Fruit fly (Drosophila melanogaster): ENCODE data around the gene vret.

The vret gene

DNA sequence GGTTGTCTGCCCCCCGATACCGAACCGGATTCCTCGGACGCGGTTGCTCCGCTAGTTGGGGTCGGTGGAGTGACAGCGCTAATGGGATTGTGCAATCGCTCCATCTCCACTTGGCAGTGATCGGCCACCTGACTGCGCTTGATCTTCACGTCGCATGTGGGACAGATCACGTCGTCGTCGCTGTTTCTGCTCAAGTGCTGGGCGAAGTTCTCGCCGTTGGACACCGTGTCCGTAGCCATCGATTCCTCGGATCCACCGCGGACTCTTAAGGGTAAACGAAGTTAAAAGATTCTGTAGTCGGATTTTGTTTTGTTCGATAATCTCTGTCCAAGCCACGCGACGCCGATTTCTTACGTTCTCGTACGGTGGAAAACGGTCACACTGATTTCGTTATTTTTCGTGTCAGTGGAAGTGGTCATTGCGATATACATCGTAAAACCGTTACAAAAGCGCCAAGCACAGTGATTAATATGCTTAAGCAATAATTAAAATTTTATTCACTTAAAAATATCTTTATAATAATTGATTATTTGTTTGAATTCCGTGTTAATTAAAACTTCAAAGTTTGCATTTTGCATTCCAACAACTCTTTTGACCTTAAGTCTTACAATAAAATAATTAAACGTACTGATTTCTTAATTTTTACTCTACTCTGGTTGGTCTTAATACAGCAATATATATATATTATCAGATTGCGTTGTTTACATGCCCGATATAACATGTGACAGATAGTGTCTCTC is 19.2 kb downstream of the vret start, which contains the start of gene RNF220 (continued):
- TF ChIP-seq inv (GFP tag; IDR thresholded peaks at IDR 0.05; ENCODE audit: partially characterized antibody) (peak; percentile 48; the same call in 1 of the 2 replicates), croc (GFP tag; conservative IDR thresholded peaks at IDR 0.05) (no peak), row (GFP tag; IDR thresholded peaks at IDR 0.05) (no peak; the same call in none of the 3 replicates), B-H2 (GFP tag; optimal IDR thresholded peaks at IDR 0.05) (no peak), nerfin-2 (GFP tag; IDR thresholded peaks at IDR 0.05; ENCODE audit: partially characterized antibody) (no peak; the same call in 1 of the 2 replicates), CrebB (tag; optimal IDR thresholded peaks at IDR 0.05) (no peak), tio (GFP tag; optimal IDR thresholded peaks at IDR 0.05) (no peak), Ets65A (GFP tag) (peak; percentile 67), Xbp1 (GFP tag; optimal IDR thresholded peaks at IDR 0.05) (peak; percentile 30), Ets97D (GFP tag; optimal IDR thresholded peaks at IDR 0.05) (peak; percentile 20), bcd (GFP tag; optimal IDR thresholded peaks at IDR 0.05) (peak; percentile 28), ash1 (GFP tag; optimal IDR thresholded peaks at IDR 0.05) (no peak), Doc2 (GFP tag; IDR thresholded peaks at IDR 0.05) (no peak), CG9876 (GFP tag; optimal IDR thresholded peaks at IDR 0.05) (no peak), Sin3A (optimal IDR thresholded peaks at IDR 0.05) (peak; percentile 31), Sox100B (GFP tag; optimal IDR thresholded peaks at IDR 0.05) (peak; percentile 40), Ptx1 (GFP tag; IDR thresholded peaks at IDR 0.05) (peak; percentile 8; the same call in 1 of the 2 replicates), CG2712 (tag; optimal IDR thresholded peaks at IDR 0.05) (peak; percentile 34), exex (tag; optimal IDR thresholded peaks at IDR 0.05) (no peak), gcm (GFP tag; optimal IDR thresholded peaks at IDR 0.05) (no peak), CG12769 (tag; optimal IDR thresholded peaks at IDR 0.05) (no peak), ham (GFP tag; IDR thresholded peaks at IDR 0.05) (no peak), CG12299 (tag; optimal IDR thresholded peaks at IDR 0.05) (no peak), CG8281 (tag; optimal IDR thresholded peaks at IDR 0.05) (no peak), Dref (GFP tag; IDR thresholded peaks at IDR 0.05) (peak; percentile 59), CG42726 (GFP tag; IDR thresholded peaks at IDR 0.05; ENCODE audit: partially characterized antibody) (peak; percentile 68), Doc3 (GFP tag; IDR thresholded peaks at IDR 0.05; ENCODE audit: partially characterized antibody) (no peak; the same call in 2 of the 3 replicates), esg (GFP tag; conservative IDR thresholded peaks at IDR 0.05) (no peak), lmd (GFP tag; IDR thresholded peaks at IDR 0.05) (no peak), CG1603 (tag; optimal IDR thresholded peaks at IDR 0.05) (peak; percentile 41), CG18599 (GFP tag; optimal IDR thresholded peaks at IDR 0.05) (peak; percentile 7), CG33557 (GFP tag; optimal IDR thresholded peaks at IDR 0.05) (no peak), tup (GFP tag; optimal IDR thresholded peaks at IDR 0.05) (no peak), sr (GFP tag; IDR thresholded peaks at IDR 0.05) (no peak), CG8944 (GFP tag; optimal IDR thresholded peaks at IDR 0.05) (no peak), CoRest (tag; optimal IDR thresholded peaks at IDR 0.05) (peak; percentile 55), CG13287 (GFP tag; IDR thresholded peaks at IDR 0.05; ENCODE audit: partially characterized antibody) (peak; percentile 70), Deaf1 (tag; optimal IDR thresholded peaks at IDR 0.05) (no peak), prd (optimal IDR thresholded peaks at IDR 0.05) (no peak), prd (GFP tag; IDR thresholded peaks at IDR 0.05) (peak; percentile 7; the same call in 1 of the 3 replicates), CG6791 (GFP tag; IDR thresholded peaks at IDR 0.05; ENCODE audit: partially characterized antibody) (peak; percentile 81), CG4424 (GFP tag; optimal IDR thresholded peaks at IDR 0.05) (peak; percentile 31), Dll (GFP tag; IDR thresholded peaks at IDR 0.05; ENCODE audit: partially characterized antibody) (peak; percentile 77), MTF-1 (GFP tag; optimal IDR thresholded peaks at IDR 0.05; ENCODE audit: borderline replicate concordance) (no peak), zfh1 (GFP tag; IDR thresholded peaks at IDR 0.05) (0 out of 3 replicates have a peak, but pooled peaks have one; percentile 20), bigmax (GFP tag; optimal IDR thresholded peaks at IDR 0.05) (no peak), CG1792 (GFP tag; optimal IDR thresholded peaks at IDR 0.05) (no peak), lab (GFP tag; optimal IDR thresholded peaks at IDR 0.05) (no peak), bab2 (GFP tag; optimal IDR thresholded peaks at IDR 0.05) (no peak)

All from whole organism, embryonic.